Worm (Caenorhabditis elegans): Measurements from ENCODE around the gene apc-17.
A peak's percentile ranks its signal among the peaks of the same experiment; 100 is the strongest.

Gene apc-17

DNA sequence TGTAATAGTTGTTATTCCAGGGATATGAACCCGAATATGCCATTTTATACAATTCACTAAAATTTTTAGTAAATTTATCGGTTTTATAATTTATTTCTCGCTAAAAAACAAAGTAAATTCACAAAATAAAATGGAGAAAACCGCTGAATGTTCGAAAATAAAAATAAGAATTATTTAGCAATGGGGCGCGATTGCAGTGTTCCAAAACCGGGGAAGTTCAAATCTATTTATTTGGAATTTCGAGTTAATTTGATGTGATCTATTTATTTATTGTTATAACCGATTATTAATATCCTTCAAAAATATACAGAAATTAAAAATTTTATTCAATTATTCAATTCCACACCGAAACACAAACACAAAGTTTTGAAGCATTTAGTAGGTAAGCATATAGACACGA lies 24.6 kb downstream of the apc-17 start, which contains the start of gene F40F8.11 (continued):
- TF ChIP-seq lin-15B (tag; optimal IDR thresholded peaks at IDR 0.05) (peak; percentile 47), elt-1 (tag; optimal IDR thresholded peaks at IDR 0.05) (no peak), nhr-12 (tag; optimal IDR thresholded peaks at IDR 0.05) (no peak), pha-4 (tag; optimal IDR thresholded peaks at IDR 0.05) (peak; percentile 31), sea-2 (GFP tag; optimal IDR thresholded peaks at IDR 0.05) (no peak), nhr-237 (tag; optimal IDR thresholded peaks at IDR 0.05) (no peak), elt-2 (tag; optimal IDR thresholded peaks at IDR 0.05) (peak; percentile 18), elt-3 (tag; optimal IDR thresholded peaks at IDR 0.05) (no peak), mdl-1 (tag; optimal IDR thresholded peaks at IDR 0.05) (no peak), nhr-11 (tag; optimal IDR thresholded peaks at IDR 0.05) (no peak), fkh-2 (tag; optimal IDR thresholded peaks at IDR 0.05) (no peak), aly-2 (tag; optimal IDR thresholded peaks at IDR 0.05) (no peak), ceh-9 (tag; optimal IDR thresholded peaks at IDR 0.05) (no peak), nhr-23 (tag; optimal IDR thresholded peaks at IDR 0.05) (peak; percentile 53), jun-1 (tag; optimal IDR thresholded peaks at IDR 0.05) (no peak), skn-1 (tag; optimal IDR thresholded peaks at IDR 0.05) (no peak), nhr-28 (tag; optimal IDR thresholded peaks at IDR 0.05) (no peak)

DNA sequence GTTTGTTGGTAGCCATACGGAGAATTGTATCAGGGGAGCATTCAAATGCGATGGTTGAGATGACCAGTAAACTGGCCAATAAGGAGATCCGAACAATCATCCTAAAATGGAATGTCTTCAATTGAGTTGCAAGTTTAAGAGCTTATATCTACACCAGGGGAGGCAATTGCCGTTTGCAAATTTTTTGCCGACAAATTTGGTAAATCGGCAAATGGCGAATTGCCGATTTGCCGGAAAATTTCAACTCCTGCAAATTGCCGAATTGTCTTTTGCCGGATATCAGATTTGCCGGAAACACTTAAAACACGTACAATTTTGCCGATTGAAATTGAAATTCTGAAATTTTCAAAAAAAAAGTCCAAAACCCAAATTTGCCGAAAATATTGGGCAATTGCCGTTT lies 26.9 kb downstream of the apc-17 start, which contains the start of gene F40F8.5:
Gene F40F8.5, minus strand, starts transcription at position 101 of the 400 bp plus-strand sequence.
- TF ChIP-seq lin-15B (tag; optimal IDR thresholded peaks at IDR 0.05) (no peak), ama-1 (optimal IDR thresholded peaks at IDR 0.05) (no peak), nhr-67 (tag; optimal IDR thresholded peaks at IDR 0.05) (no peak), nhr-11 (tag; optimal IDR thresholded peaks at IDR 0.05) (no peak), ZK546.5 (tag; optimal IDR thresholded peaks at IDR 0.05) (no peak), aly-2 (tag; optimal IDR thresholded peaks at IDR 0.05) (no peak), nhr-76 (tag; optimal IDR thresholded peaks at IDR 0.05) (no peak)

DNA sequence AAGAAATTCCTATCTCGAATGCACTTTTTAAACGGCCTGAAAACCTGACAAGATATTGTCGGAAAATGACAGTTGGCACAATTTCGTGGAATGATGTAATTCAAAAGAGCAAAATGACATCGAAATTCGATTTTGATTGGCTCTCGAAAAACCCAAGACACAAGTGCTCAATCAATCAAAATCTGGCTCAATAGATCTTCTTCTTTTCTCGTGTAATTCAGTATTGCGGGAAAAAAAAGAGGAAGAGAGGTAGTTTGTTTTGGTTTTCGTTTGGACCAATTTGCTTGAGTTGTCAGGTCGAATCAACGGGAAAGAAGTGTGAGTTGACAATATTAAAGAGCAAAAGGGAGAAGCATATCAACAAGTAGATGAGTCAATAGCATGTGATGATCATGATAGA lies 27.8 kb downstream of the apc-17 start:
- TF ChIP-seq ztf-4 (tag; optimal IDR thresholded peaks at IDR 0.05) (no peak), jun-1 (tag; optimal IDR thresholded peaks at IDR 0.05) (no peak), elt-2 (tag; optimal IDR thresholded peaks at IDR 0.05) (peak; percentile 39), lin-15B (tag; optimal IDR thresholded peaks at IDR 0.05) (no peak), unc-39 (tag; optimal IDR thresholded peaks at IDR 0.05) (no peak), ztf-11 (tag; optimal IDR thresholded peaks at IDR 0.05) (no peak), egl-5 (tag; optimal IDR thresholded peaks at IDR 0.05) (peak; percentile 49), snpc-4 (tag; optimal IDR thresholded peaks at IDR 0.05) (no peak), nhr-77 (tag; optimal IDR thresholded peaks at IDR 0.05) (no peak), fos-1 (tag; optimal IDR thresholded peaks at IDR 0.05) (no peak), nhr-11 (tag; optimal IDR thresholded peaks at IDR 0.05) (no peak), pha-4 (tag; optimal IDR thresholded peaks at IDR 0.05) (peak; percentile 32), ZK546.5 (tag; optimal IDR thresholded peaks at IDR 0.05) (no peak), nfya-1 (tag; optimal IDR thresholded peaks at IDR 0.05; ENCODE audit: insufficient read depth) (peak; percentile 44)

DNA sequence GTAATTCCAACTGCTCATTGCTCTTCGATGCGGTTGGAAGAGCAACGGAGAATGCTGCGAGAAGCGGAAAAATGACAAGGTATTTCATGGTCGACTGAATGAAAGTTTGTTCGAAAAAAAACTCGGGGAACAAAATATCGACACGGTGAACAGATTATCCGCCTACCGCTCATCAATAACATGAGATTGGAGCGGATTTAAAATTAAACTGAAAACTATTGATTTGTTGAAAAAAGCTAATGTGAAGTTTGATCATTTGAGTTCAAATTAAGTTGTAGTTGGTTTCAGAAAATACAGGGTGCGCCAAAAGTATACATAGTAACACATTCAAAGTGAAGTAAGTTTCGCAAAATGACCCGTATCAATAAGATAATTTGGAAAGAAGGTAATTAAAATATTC lies 32.2 kb downstream of the apc-17 start, which contains the start of gene F40F8.4:
Gene F40F8.4, minus strand, starts transcription at position 101 of the 400 bp plus-strand sequence.
- TF ChIP-seq egl-5 (tag; optimal IDR thresholded peaks at IDR 0.05) (no peak), lin-15B (tag; optimal IDR thresholded peaks at IDR 0.05) (no peak), pha-4 (tag; optimal IDR thresholded peaks at IDR 0.05) (no peak), nhr-237 (tag; optimal IDR thresholded peaks at IDR 0.05) (no peak), ceh-28 (tag; optimal IDR thresholded peaks at IDR 0.05) (no peak), nhr-11 (tag; optimal IDR thresholded peaks at IDR 0.05) (no peak), nhr-76 (tag; optimal IDR thresholded peaks at IDR 0.05) (no peak), jun-1 (tag; optimal IDR thresholded peaks at IDR 0.05) (no peak), egl-27 (tag; optimal IDR thresholded peaks at IDR 0.05) (no peak), mml-1 (tag; optimal IDR thresholded peaks at IDR 0.05) (no peak), ceh-16 (tag; optimal IDR thresholded peaks at IDR 0.05) (no peak), ceh-9 (tag; optimal IDR thresholded peaks at IDR 0.05) (no peak)

DNA sequence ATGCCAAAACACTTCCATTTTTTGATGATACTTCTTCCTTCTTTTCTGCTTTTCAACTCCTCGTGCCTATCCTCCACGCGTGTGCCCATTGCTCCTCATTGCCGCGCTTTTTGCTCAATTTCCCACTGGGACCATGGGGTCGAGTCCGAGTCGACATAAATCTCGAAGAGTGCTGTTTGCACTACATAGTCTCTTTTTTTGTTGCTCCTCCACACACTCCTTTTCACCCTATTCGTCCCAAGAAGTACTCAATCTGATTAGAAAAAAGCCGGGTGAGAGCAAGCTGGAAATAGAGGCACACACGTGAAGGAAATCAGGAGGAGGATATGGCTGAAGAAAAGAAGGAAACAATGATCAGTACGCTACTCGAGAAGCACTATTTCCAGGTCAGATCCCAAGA lies 34.6 kb downstream of the apc-17 start, which contains the start of gene arrd-6:
Gene arrd-6, plus strand, starts transcription at position 169 of the 400 bp plus-strand sequence.
- TF ChIP-seq lsy-12 (tag; optimal IDR thresholded peaks at IDR 0.05): no peak
- TF ChIP-seq nfya-1 (tag; optimal IDR thresholded peaks at IDR 0.05; ENCODE audit: insufficient read depth): no peak
- no peak for TF ChIP-seq ceh-16 (tag; optimal IDR thresholded peaks at IDR 0.05)
- no peak for TF ChIP-seq pqm-1 (tag; optimal IDR thresholded peaks at IDR 0.05)
- no peak for TF ChIP-seq R02D3.7 (tag; optimal IDR thresholded peaks at IDR 0.05)

All from whole organism, L3 larva.